Worm (Caenorhabditis elegans) whole organism, L2 larva: Measurements from ENCODE around the gene fipp-1.

ENCODE experiments used
- R02D3.7 ChIP-seq: fragments of 150-350 bp; optimal IDR thresholded peaks from 2 replicates; lab custom pipeline; 2014; ENCODE audit warnings: missing biosample characterization, missing genetic modification characterization
- blmp-1 ChIP-seq: sonication (generic microtip); optimal IDR thresholded peaks from 2 replicates; lab custom pipeline; 2017; ENCODE audit warnings: missing genetic modification characterization, mild to moderate bottlenecking, missing compliant biosample characterization, antibody characterized with exemption, moderate library complexity; ENCODE audit not compliant: insufficient read depth
- ceh-82 ChIP-seq: fragments of 150-350 bp; optimal IDR thresholded peaks from 2 replicates; lab custom pipeline; 2014; ENCODE audit warnings: missing biosample characterization, missing genetic modification characterization
- mdl-1 ChIP-seq, 2 experiments: fragments of 150-350 bp in 1 of 2; sonication (generic microtip) in 1 of 2; optimal IDR thresholded peaks; 2 replicates each; lab custom pipeline; 2017; ENCODE audit warnings: missing biosample characterization in 2 of 2, missing genetic modification characterization in 2 of 2
- skn-1 ChIP-seq: sonication (generic microtip); optimal IDR thresholded peaks from 2 replicates; lab custom pipeline; 2017; ENCODE audit warnings: missing biosample characterization, missing genetic modification characterization
- snpc-4 ChIP-seq: fragments of 150-350 bp; optimal IDR thresholded peaks from 2 replicates; lab custom pipeline; 2014; ENCODE audit warnings: missing biosample characterization, missing genetic modification characterization

- TF ChIP-seq blmp-1: no peak
- TF ChIP-seq ceh-82 (tag; lab: Kevin White, UChicago): no peak
- no peak for TF ChIP-seq snpc-4 (tag; lab: Kevin White, UChicago)
- no peak for TF ChIP-seq R02D3.7
- TF ChIP-seq skn-1 (tag; lab: Kevin White, UChicago): no peak
- no peak for TF ChIP-seq mdl-1 (tag; optimal IDR thresholded peaks at IDR 0.05; lab: Kevin White, UChicago)
These were observed 28.5 kb downstream of the fipp-1 start, which contains the start of gene F13A2.4 for ce11 chrV:4400118-4400517.
